Fruit fly (Drosophila melanogaster) whole organism, embryonic: Measurements from ENCODE around the gene Stat92E.

Experiments used
- Abd-B ChIP-seq: fragments of 200-800 bp; sonication (Bioruptor generic); optimal IDR thresholded peaks from 2 replicates; lab custom pipeline; 2018; ENCODE audit warnings: missing biosample characterization, mild to moderate bottlenecking, missing genetic modification characterization, moderate library complexity
- Ada2b ChIP-seq: fragments of 200-800 bp; sonication (Bioruptor generic); IDR thresholded peaks from 2 replicates; pipeline ENCODE4 v1.3.6; 2022; ENCODE audit warnings: missing biosample characterization, missing genetic modification characterization
- Atf6 ChIP-seq: fragments of 200-800 bp; sonication (Bioruptor generic); IDR thresholded peaks from 2 replicates; pipeline ENCODE4 v1.3.6; 2022; ENCODE audit warnings: missing biosample characterization, missing genetic modification characterization
- CG10366 ChIP-seq: fragments of 200-800 bp; sonication (Bioruptor generic); IDR thresholded peaks from 2 replicates; pipeline ENCODE4 v1.3.6; 2022; ENCODE audit warnings: missing biosample characterization, missing genetic modification characterization
- CG11560 ChIP-seq: fragments of 200-800 bp; sonication (Bioruptor generic); IDR thresholded peaks from 3 replicates; pipeline ENCODE4 v1.3.6; 2022; ENCODE audit warnings: missing biosample characterization, missing genetic modification characterization
- CG11695 ChIP-seq: fragments of 200-800 bp; sonication (Bioruptor generic); IDR thresholded peaks from 3 replicates; pipeline ENCODE4 v1.3.6; 2022; ENCODE audit warnings: missing biosample characterization, missing genetic modification characterization
- CG13775 ChIP-seq: fragments of 200-800 bp; sonication (Bioruptor generic); optimal IDR thresholded peaks from 3 replicates; lab custom pipeline; 2017; ENCODE audit warnings: missing biosample characterization, mild to moderate bottlenecking, missing genetic modification characterization
- CG14014 ChIP-seq: fragments of 200-800 bp; sonication (Bioruptor generic); IDR thresholded peaks from 2 replicates; pipeline ENCODE4 v1.3.6; 2022; ENCODE audit warnings: missing biosample characterization, missing genetic modification characterization
- CG15073 ChIP-seq: fragments of 200-800 bp; sonication (Bioruptor generic); optimal IDR thresholded peaks from 2 replicates; lab custom pipeline; 2016; ENCODE audit warnings: missing biosample characterization, missing genetic modification characterization
- CG15514 ChIP-seq: fragments of 200-800 bp; sonication (Bioruptor generic); optimal IDR thresholded peaks from 3 replicates; lab custom pipeline; 2017; ENCODE audit warnings: missing biosample characterization, missing genetic modification characterization, mild to moderate bottlenecking, moderate library complexity, missing genetic modification reagents
- CG17385 ChIP-seq: fragments of 200-800 bp; sonication (Bioruptor generic); optimal IDR thresholded peaks from 3 replicates; lab custom pipeline; 2018; ENCODE audit warnings: missing biosample characterization, mild to moderate bottlenecking, missing genetic modification characterization
- CG17802 ChIP-seq: fragments of 200-800 bp; sonication (Bioruptor generic); optimal IDR thresholded peaks from 2 replicates; lab custom pipeline; 2018; ENCODE audit warnings: missing biosample characterization, mild to moderate bottlenecking, missing genetic modification characterization, moderate library complexity
- CG2129 ChIP-seq: fragments of 200-800 bp; sonication (Bioruptor generic); IDR thresholded peaks from 2 replicates; pipeline ENCODE4 v1.3.6; 2022; ENCODE audit warnings: missing biosample characterization, missing genetic modification characterization; ENCODE audit not compliant: partially characterized antibody
- CG3065 ChIP-seq: fragments of 200-800 bp; sonication (Bioruptor generic); optimal IDR thresholded peaks from 2 replicates; lab custom pipeline; 2016; ENCODE audit warnings: missing biosample characterization, missing genetic modification characterization
- CG33557 ChIP-seq: fragments of 200-800 bp; sonication (Bioruptor generic); optimal IDR thresholded peaks from 2 replicates; lab custom pipeline; 2019; ENCODE audit warnings: missing biosample characterization, mild to moderate bottlenecking, missing genetic modification characterization, moderate library complexity
- CG4424 ChIP-seq: fragments of 200-800 bp; sonication (Bioruptor generic); optimal IDR thresholded peaks from 3 replicates; lab custom pipeline; 2016; ENCODE audit warnings: missing biosample characterization, missing genetic modification characterization
- CG4854 ChIP-seq: fragments of 200-800 bp; sonication (Bioruptor generic); optimal IDR thresholded peaks from 2 replicates; lab custom pipeline; 2016; ENCODE audit warnings: missing biosample characterization, missing genetic modification characterization, inconsistent platforms
- CG7839 ChIP-seq: fragments of 200-800 bp; sonication (Bioruptor generic); optimal IDR thresholded peaks from 3 replicates; lab custom pipeline; 2018; ENCODE audit warnings: missing biosample characterization, mild to moderate bottlenecking, missing genetic modification characterization, moderate library complexity
- CHES-1-like ChIP-seq: fragments of 200-800 bp; sonication (Bioruptor generic); optimal IDR thresholded peaks from 2 replicates; lab custom pipeline; 2016; ENCODE audit warnings: missing biosample characterization, missing genetic modification characterization
- ERR ChIP-seq: fragments of 200-800 bp; sonication (Bioruptor generic); optimal IDR thresholded peaks from 2 replicates; lab custom pipeline; 2016; ENCODE audit warnings: missing biosample characterization, missing genetic modification characterization
- Fer2 ChIP-seq: fragments of 200-800 bp; sonication (Bioruptor generic); optimal IDR thresholded peaks from 2 replicates; lab custom pipeline; 2018; ENCODE audit warnings: missing biosample characterization, mild to moderate bottlenecking, missing genetic modification characterization, moderate library complexity
- Gug ChIP-seq: fragments of 200-800 bp; sonication (Bioruptor generic); IDR thresholded peaks from 4 replicates; pipeline ENCODE4 v1.3.6; 2022; ENCODE audit warnings: missing biosample characterization, missing genetic modification characterization
- HLH4C ChIP-seq: fragments of 200-800 bp; sonication (Bioruptor generic); IDR thresholded peaks from 3 replicates; pipeline ENCODE4 v1.3.6; 2022; ENCODE audit warnings: missing biosample characterization, missing genetic modification characterization; ENCODE audit not compliant: partially characterized antibody
- Hey ChIP-seq: fragments of 200-800 bp; sonication (Bioruptor generic); optimal IDR thresholded peaks from 3 replicates; lab custom pipeline; 2018; ENCODE audit warnings: missing biosample characterization, mild to moderate bottlenecking, missing genetic modification characterization
- Kr ChIP-seq: fragments of 200-800 bp; sonication (Bioruptor generic); optimal IDR thresholded peaks from 2 replicates; lab custom pipeline; 2017; ENCODE audit warnings: missing biosample characterization, mild to moderate bottlenecking, missing genetic modification characterization
- NC2β ChIP-seq: fragments of 200-800 bp; sonication (Bioruptor generic); optimal IDR thresholded peaks from 2 replicates; lab custom pipeline; 2016; ENCODE audit warnings: missing biosample characterization, missing genetic modification characterization
- Neu2 ChIP-seq: fragments of 200-800 bp; sonication (Bioruptor generic); optimal IDR thresholded peaks from 3 replicates; lab custom pipeline; 2016; ENCODE audit warnings: missing biosample characterization, missing genetic modification characterization, borderline replicate concordance
- Nf-YB ChIP-seq: fragments of 200-800 bp; sonication (Bioruptor generic); optimal IDR thresholded peaks from 3 replicates; lab custom pipeline; 2019; ENCODE audit warnings: missing biosample characterization, mild to moderate bottlenecking, missing genetic modification characterization, moderate library complexity
- Side ChIP-seq: fragments of 200-800 bp; sonication (Bioruptor generic); optimal IDR thresholded peaks from 2 replicates; lab custom pipeline; 2016; ENCODE audit warnings: missing biosample characterization, missing genetic modification characterization
- Tbp ChIP-seq: fragments of >200 bp; optimal IDR thresholded peaks from 2 replicates; lab custom pipeline; 2018; ENCODE audit warnings: missing biosample characterization, missing genetic modification characterization
- az2 ChIP-seq: fragments of 200-800 bp; sonication (Bioruptor generic); optimal IDR thresholded peaks from 3 replicates; lab custom pipeline; 2016; ENCODE audit warnings: missing biosample characterization, missing genetic modification characterization
- bigmax ChIP-seq: fragments of 200-800 bp; sonication (Bioruptor generic); optimal IDR thresholded peaks from 2 replicates; lab custom pipeline; 2018; ENCODE audit warnings: missing biosample characterization, mild to moderate bottlenecking, missing genetic modification characterization
- cad ChIP-seq: fragments of >200 bp; optimal IDR thresholded peaks from 2 replicates; lab custom pipeline; 2017; ENCODE audit warnings: missing biosample characterization, missing genetic modification characterization
- corto ChIP-seq: fragments of 200-800 bp; sonication (Bioruptor generic); optimal IDR thresholded peaks from 2 replicates; lab custom pipeline; 2016; ENCODE audit warnings: missing biosample characterization, mild to moderate bottlenecking, missing genetic modification characterization, moderate library complexity
- crol ChIP-seq: fragments of 200-800 bp; sonication (Bioruptor generic); IDR thresholded peaks from 2 replicates; pipeline ENCODE4 v1.3.6; 2022; ENCODE audit warnings: missing biosample characterization, missing genetic modification characterization
- da ChIP-seq: fragments of 200-800 bp; sonication (Bioruptor generic); optimal IDR thresholded peaks from 2 replicates; lab custom pipeline; 2016; ENCODE audit warnings: missing biosample characterization, missing genetic modification characterization
- dmrt11E ChIP-seq: fragments of 200-800 bp; sonication (Bioruptor generic); optimal IDR thresholded peaks from 3 replicates; lab custom pipeline; 2018; ENCODE audit warnings: missing biosample characterization, mild to moderate bottlenecking, missing genetic modification characterization, moderate library complexity
- emc ChIP-seq: fragments of 200-800 bp; sonication (Bioruptor generic); optimal IDR thresholded peaks from 2 replicates; lab custom pipeline; 2016; ENCODE audit warnings: missing biosample characterization, missing genetic modification characterization
- gsb-n ChIP-seq: fragments of 200-800 bp; sonication (Bioruptor generic); optimal IDR thresholded peaks from 3 replicates; lab custom pipeline; 2018; ENCODE audit warnings: missing biosample characterization, mild to moderate bottlenecking, missing genetic modification characterization
- pb ChIP-seq: fragments of 200-800 bp; sonication (Bioruptor generic); optimal IDR thresholded peaks from 3 replicates; lab custom pipeline; 2016; ENCODE audit warnings: missing biosample characterization, missing genetic modification characterization
- pho ChIP-seq: fragments of 200-800 bp; sonication (Bioruptor generic); optimal IDR thresholded peaks from 2 replicates; lab custom pipeline; 2016; ENCODE audit warnings: missing biosample characterization, missing genetic modification characterization
- pnt ChIP-seq: fragments of 200-800 bp; sonication (Bioruptor generic); optimal IDR thresholded peaks from 3 replicates; lab custom pipeline; 2016; ENCODE audit warnings: missing biosample characterization, missing genetic modification characterization
- shn ChIP-seq: fragments of 200-800 bp; sonication (Bioruptor generic); optimal IDR thresholded peaks from 3 replicates; lab custom pipeline; 2016; ENCODE audit warnings: missing biosample characterization, missing genetic modification characterization
- stwl ChIP-seq: fragments of 200-800 bp; sonication (Bioruptor generic); optimal IDR thresholded peaks from 3 replicates; lab custom pipeline; 2018; ENCODE audit warnings: missing biosample characterization, mild to moderate bottlenecking, missing genetic modification characterization, moderate library complexity
- tap ChIP-seq: fragments of 200-800 bp; optimal IDR thresholded peaks from 3 replicates; lab custom pipeline; 2019; ENCODE audit warnings: missing biosample characterization, mild to moderate bottlenecking, missing genetic modification characterization, moderate library complexity
- toy ChIP-seq: fragments of 200-800 bp; sonication (Bioruptor generic); IDR thresholded peaks from 2 replicates; pipeline ENCODE4 v1.3.6; 2022; ENCODE audit warnings: missing biosample characterization, missing genetic modification characterization
- unc-4 ChIP-seq: fragments of 200-800 bp; sonication (Bioruptor generic); IDR thresholded peaks from 2 replicates; pipeline ENCODE4 v1.3.6; 2022; ENCODE audit warnings: missing biosample characterization, missing genetic modification characterization; ENCODE audit not compliant: partially characterized antibody
- zen2 ChIP-seq: fragments of 200-800 bp; sonication (Bioruptor generic); IDR thresholded peaks from 3 replicates; pipeline ENCODE4 v1.3.6; 2022; ENCODE audit warnings: missing biosample characterization, missing genetic modification characterization; ENCODE audit not compliant: partially characterized antibody
- zfh2 ChIP-seq: fragments of 200-800 bp; sonication (Bioruptor generic); optimal IDR thresholded peaks from 2 replicates; lab custom pipeline; 2016; ENCODE audit warnings: missing biosample characterization, missing genetic modification characterization

Gene Stat92E

dm6 chr3R:20550632-20551486 lies 1.3 kb downstream of the Stat92E start (continued):
- TF ChIP-seq CG4424 (GFP tag; lab: Kevin White, UChicago) (no peak), Tbp (GFP tag; lab: Kevin White, UChicago) (no peak), pnt (GFP tag; lab: Kevin White, UChicago) (peak; percentile 30), tap (tag; lab: Kevin White, UChicago) (peak; percentile 75), unc-4 (GFP tag; lab: Robert Waterston, UW) (peak; percentile 89), bigmax (GFP tag; lab: Kevin White, UChicago) (peak; percentile 49), emc (no peak), zen2 (GFP tag; lab: Robert Waterston, UW) (peak; percentile 95), CG3065 (GFP tag; lab: Kevin White, UChicago) (peak; percentile 26), pb (peak; percentile 32), CG11560 (tag; lab: Robert Waterston, UW) (no peak), ERR (peak; percentile 65), CG10366 (no peak), Hey (tag; lab: Kevin White, UChicago) (peak; percentile 91), CG2129 (GFP tag; lab: Robert Waterston, UW) (peak; percentile 80), zfh2 (GFP tag; lab: Kevin White, UChicago) (no peak), CG4854 (GFP tag; lab: Kevin White, UChicago) (peak; percentile 55), Kr (peak; percentile 96), Atf6 (GFP tag; lab: Robert Waterston, UW) (peak; percentile 72; the same call in 1 of the 2 replicates), Abd-B (GFP tag; lab: Kevin White, UChicago) (no peak), Gug (GFP tag; lab: Robert Waterston, UW) (peak; percentile 23; the same call in 1 of the 4 replicates), stwl (tag; lab: Kevin White, UChicago) (peak; percentile 29), toy (no peak), CG17385 (peak; percentile 74), CG15514 (GFP tag; lab: Kevin White, UChicago) (peak; percentile 71), Neu2 (GFP tag; lab: Kevin White, UChicago) (no peak), crol (GFP tag; lab: Robert Waterston, UW) (no peak; the same call in 1 of the 2 replicates), CG7839 (peak; percentile 39), shn (GFP tag; lab: Kevin White, UChicago) (peak; percentile 42), pho (GFP tag; lab: Kevin White, UChicago) (no peak), CHES-1-like (GFP tag; lab: Kevin White, UChicago) (peak; percentile 57), Side (GFP tag; lab: Kevin White, UChicago) (peak; percentile 80), CG15073 (no peak), da (GFP tag; lab: Kevin White, UChicago) (peak; percentile 75), CG33557 (GFP tag; lab: Kevin White, UChicago) (peak; percentile 94), corto (peak; percentile 56), CG13775 (GFP tag; lab: Kevin White, UChicago) (peak; percentile 10), dmrt11E (tag; lab: Kevin White, UChicago) (peak; percentile 46), az2 (GFP tag; lab: Kevin White, UChicago) (no peak), CG17802 (tag; lab: Kevin White, UChicago) (peak; percentile 47), gsb-n (peak; percentile 63), HLH4C (peak; percentile 91), Nf-YB (GFP tag; lab: Kevin White, UChicago) (peak; percentile 65), NC2β (GFP tag; lab: Kevin White, UChicago) (peak; percentile 40), Fer2 (peak; percentile 51), CG14014 (peak; percentile 76; the same call in 1 of the 2 replicates), Ada2b (GFP tag; lab: Robert Waterston, UW) (no peak), CG11695 (GFP tag; lab: Robert Waterston, UW) (peak; percentile 71), cad (GFP tag; lab: Kevin White, UChicago) (no peak)
